Worm (Caenorhabditis elegans) whole organism, L4 larva: ENCODE results near the gene ttr-53.
A peak's percentile ranks its signal among the peaks of the same experiment; 100 is the strongest.

Experiments
- F49E8.2 ChIP-seq: sonication (generic microtip); optimal IDR thresholded peaks from 2 replicates; lab custom pipeline; 2016; ENCODE audit warnings: missing compliant biosample characterization, mild to moderate bottlenecking, missing genetic modification characterization, borderline replicate concordance
- T20F7.1 ChIP-seq: fragments of 200-800 bp; sonication (Bioruptor generic); optimal IDR thresholded peaks from 2 replicates; lab custom pipeline; 2018; ENCODE audit warnings: mild to moderate bottlenecking, missing genetic modification characterization, missing compliant biosample characterization
- ZK337.2 ChIP-seq: fragments of 200-800 bp; sonication (Bioruptor generic); IDR thresholded peaks from 2 replicates; pipeline ENCODE4 v1.3.6; 2022; ENCODE audit warnings: missing genetic modification reagents, missing genetic modification characterization, missing compliant biosample characterization
- ZK546.5 ChIP-seq, 2 experiments: sonication (generic microtip); optimal IDR thresholded peaks; 2 replicates each; lab custom pipeline; 2017; ENCODE audit warnings: missing biosample characterization in 2 of 2, missing genetic modification characterization in 2 of 2
- aha-1 ChIP-seq: fragments of 150-350 bp; peaks from one replicate; lab custom pipeline; 2014; ENCODE audit warnings: missing biosample characterization, missing genetic modification characterization
- ama-1 ChIP-seq: fragments of 150-350 bp; optimal IDR thresholded peaks from 2 replicates; lab custom pipeline; 2014; ENCODE audit warnings: inconsistent platforms, mixed read lengths
- attf-4 ChIP-seq: sonication (generic microtip); optimal IDR thresholded peaks from 3 replicates; lab custom pipeline; 2017; ENCODE audit warnings: missing biosample characterization, missing genetic modification characterization
- ceh-20 ChIP-seq: fragments of 200-800 bp; sonication (Bioruptor generic); IDR thresholded peaks from 2 replicates; pipeline ENCODE4 v1.3.6; 2022; ENCODE audit warnings: missing genetic modification reagents, missing genetic modification characterization, missing compliant biosample characterization
- ceh-44 ChIP-seq: fragments of 200-800 bp; sonication (Bioruptor generic); IDR thresholded peaks from 2 replicates; pipeline ENCODE4 v1.3.6; 2022; ENCODE audit warnings: missing genetic modification reagents, missing genetic modification characterization, missing compliant biosample characterization
- ces-1 ChIP-seq: fragments of 150-350 bp; sonication (generic microtip); optimal IDR thresholded peaks from 4 replicates; lab custom pipeline; 2014; ENCODE audit warnings: missing biosample characterization, missing genetic modification reagents, missing genetic modification characterization
- daf-16 ChIP-seq, 3 experiments: sonication (generic microtip); optimal IDR thresholded peaks; 2 replicates each; lab custom pipeline; 2016 to 2017; ENCODE audit warnings: missing genetic modification characterization in 3 of 3, missing genetic modification reagents in 3 of 3, mild to moderate bottlenecking in 2 of 3, missing compliant biosample characterization in 2 of 3, missing biosample characterization in 1 of 3, moderate library complexity in 1 of 3
- daf-19 ChIP-seq: fragments of 200-800 bp; sonication (Bioruptor generic); conservative IDR thresholded peaks from 2 replicates; pipeline ENCODE4 v1.3.6; 2022; ENCODE audit warnings: missing genetic modification characterization, missing compliant biosample characterization
- daf-8 ChIP-seq: fragments of 200-800 bp; sonication (Bioruptor generic); IDR thresholded peaks from 2 replicates; pipeline ENCODE4 v1.3.6; 2022; ENCODE audit warnings: missing genetic modification characterization, missing compliant biosample characterization
- dmd-6 ChIP-seq: fragments of 200-800 bp; sonication (Bioruptor generic); IDR thresholded peaks from 2 replicates; pipeline ENCODE4 v1.3.6; 2022; ENCODE audit warnings: missing genetic modification reagents, missing genetic modification characterization, missing compliant biosample characterization
- dmd-8 ChIP-seq: fragments of 200-800 bp; sonication (Bioruptor generic); IDR thresholded peaks from 2 replicates; pipeline ENCODE4 v1.3.6; 2022; ENCODE audit warnings: missing genetic modification characterization, missing compliant biosample characterization
- duxl-1 ChIP-seq: sonication (generic microtip); optimal IDR thresholded peaks from 2 replicates; lab custom pipeline; 2016; ENCODE audit warnings: mild to moderate bottlenecking, missing genetic modification characterization, moderate library complexity, missing compliant biosample characterization; ENCODE audit not compliant: poor library complexity
- egl-43 ChIP-seq: fragments of 200-800 bp; sonication (Bioruptor generic); IDR thresholded peaks from 2 replicates; pipeline ENCODE4 v1.3.6; 2022; ENCODE audit warnings: missing genetic modification reagents, missing genetic modification characterization, missing compliant biosample characterization
- fkh-10 ChIP-seq: fragments of 150-350 bp; optimal IDR thresholded peaks from 2 replicates; lab custom pipeline; 2014; ENCODE audit warnings: missing biosample characterization, missing genetic modification reagents, missing genetic modification characterization
- fos-1 ChIP-seq: fragments of 150-350 bp; optimal IDR thresholded peaks from 2 replicates; lab custom pipeline; 2014; ENCODE audit warnings: missing biosample characterization, missing genetic modification characterization
- hif-1 ChIP-seq, 2 experiments: sonication (generic microtip); optimal IDR thresholded peaks; 2 replicates each; lab custom pipeline; 2016 to 2017; ENCODE audit warnings: missing compliant biosample characterization in 2 of 2, missing genetic modification characterization in 2 of 2, missing genetic modification reagents in 2 of 2, missing genotype in 2 of 2, mild to moderate bottlenecking in 1 of 2
- hlh-11 ChIP-seq: fragments of 200-800 bp; sonication (Bioruptor generic); optimal IDR thresholded peaks from 2 replicates; lab custom pipeline; 2018; ENCODE audit warnings: mild to moderate bottlenecking, missing genetic modification characterization, missing compliant biosample characterization
- hlh-30 ChIP-seq: sonication (generic microtip); optimal IDR thresholded peaks from 2 replicates; lab custom pipeline; 2017; ENCODE audit warnings: antibody characterized with exemption, mild to moderate bottlenecking, missing genetic modification characterization, missing compliant biosample characterization; ENCODE audit not compliant: insufficient read depth
- lin-13 ChIP-seq: fragments of 150-350 bp; optimal IDR thresholded peaks from 2 replicates; lab custom pipeline; 2014; ENCODE audit warnings: missing biosample characterization, missing genetic modification reagents, missing genetic modification characterization
- lin-38 ChIP-seq: fragments of 200-800 bp; sonication (Bioruptor generic); IDR thresholded peaks from 2 replicates; pipeline ENCODE4 v1.3.6; 2022; ENCODE audit warnings: missing genetic modification reagents, missing genetic modification characterization, missing compliant biosample characterization
- lsy-2 ChIP-seq, 2 experiments: fragments of 150-350 bp in 1 of 2; sonication (generic microtip) in 1 of 2; optimal IDR thresholded peaks; 2 replicates each; lab custom pipeline; 2014 to 2017; ENCODE audit warnings: missing biosample characterization in 2 of 2, missing genetic modification characterization in 2 of 2
- madf-9 ChIP-seq: fragments of 200-800 bp; sonication (Bioruptor generic); conservative IDR thresholded peaks from 2 replicates; pipeline ENCODE4 v1.3.6; 2022; ENCODE audit warnings: missing genetic modification reagents, missing genetic modification characterization, missing compliant biosample characterization
- mdt-29 ChIP-seq: fragments of 200-800 bp; sonication (Bioruptor generic); IDR thresholded peaks from 2 replicates; pipeline ENCODE4 v1.3.6; 2022; ENCODE audit warnings: missing genetic modification reagents, missing genetic modification characterization, missing compliant biosample characterization
- mep-1 ChIP-seq: fragments of 150-350 bp; sonication (generic microtip); optimal IDR thresholded peaks from 3 replicates; lab custom pipeline; 2014; ENCODE audit warnings: missing biosample characterization, missing genetic modification characterization
- mxl-2 ChIP-seq: fragments of 200-800 bp; sonication (Bioruptor generic); conservative IDR thresholded peaks from 2 replicates; pipeline ENCODE4 v1.3.6; 2022; ENCODE audit warnings: missing genetic modification reagents, missing genetic modification characterization, missing compliant biosample characterization
- nhr-10 ChIP-seq: fragments of 150-350 bp; optimal IDR thresholded peaks from 2 replicates; lab custom pipeline; 2014; ENCODE audit warnings: missing biosample characterization, missing genetic modification characterization
- nhr-76 ChIP-seq: fragments of 150-350 bp; optimal IDR thresholded peaks from 2 replicates; lab custom pipeline; 2014; ENCODE audit warnings: missing biosample characterization, missing genetic modification characterization
- pha-4 ChIP-seq, 2 experiments: fragments of 150-350 bp in 1 of 2; fragments of 200-800 bp in 1 of 2; sonication (Bioruptor generic) in 1 of 2; IDR thresholded peaks in 1 of 2; optimal IDR thresholded peaks in 1 of 2; 2 replicates each; pipeline versions ENCODE4 v1.3.6 to Lab custom; 2014 to 2022; ENCODE audit warnings: missing genetic modification characterization in 2 of 2, missing genetic modification reagents in 2 of 2, missing biosample characterization in 1 of 2, missing compliant biosample characterization in 1 of 2
- sdz-12 ChIP-seq: fragments of 200-800 bp; sonication (Bioruptor generic); optimal IDR thresholded peaks from 2 replicates; lab custom pipeline; 2018; ENCODE audit warnings: mild to moderate bottlenecking, missing genetic modification characterization, missing compliant biosample characterization
- snpc-1.2 ChIP-seq: fragments of 200-800 bp; sonication (Bioruptor generic); IDR thresholded peaks from 2 replicates; pipeline ENCODE4 v1.3.6; 2022; ENCODE audit warnings: missing genetic modification reagents, missing genetic modification characterization, missing compliant biosample characterization
- tra-1 ChIP-seq: fragments of 200-800 bp; sonication (Bioruptor generic); IDR thresholded peaks from 2 replicates; pipeline ENCODE4 v1.3.6; 2022; ENCODE audit warnings: missing genetic modification reagents, missing genetic modification characterization, missing compliant biosample characterization
- vab-7 ChIP-seq: fragments of 200-800 bp; sonication (Bioruptor generic); IDR thresholded peaks from 2 replicates; pipeline ENCODE4 v1.3.6; 2022; ENCODE audit warnings: missing genetic modification reagents, missing genetic modification characterization, missing compliant biosample characterization
- zag-1 ChIP-seq: fragments of 150-350 bp; optimal IDR thresholded peaks from 2 replicates; lab custom pipeline; 2014; ENCODE audit warnings: missing biosample characterization, missing genetic modification characterization
- ztf-11 ChIP-seq: fragments of 150-350 bp; optimal IDR thresholded peaks from 2 replicates; lab custom pipeline; 2014; ENCODE audit warnings: missing biosample characterization, missing genetic modification characterization
- ztf-7 ChIP-seq: fragments of 150-350 bp; optimal IDR thresholded peaks from 2 replicates; lab custom pipeline; 2014; ENCODE audit warnings: missing biosample characterization, missing genetic modification characterization

Gene ttr-53

ce11 chrIV:10157034-10157433 lies 804 bp upstream of the ttr-53 start:
- TF ChIP-seq mdt-29 (GFP tag; lab: Robert Waterston, UW) (no peak), snpc-1.2 (peak; percentile 63; the same call in 1 of the 2 replicates)

- no peak for TF ChIP-seq ZK546.5 (tag; optimal IDR thresholded peaks at IDR 0.05; lab: Kevin White, UChicago)
- 0 out of 2 replicates have a peak, but pooled peaks have one; percentile 13 for TF ChIP-seq daf-19 (GFP tag; lab: Robert Waterston, UW)
- no peak for TF ChIP-seq attf-4
Measured at ce11 chrIV:10161706-10162105, 3.9 kb downstream of the ttr-53 start, which contains the start of gene pps-1. Gene pps-1 (plus strand): TSS chrIV:10162006.

ce11 chrIV:10164086-10164485 lies 6.2 kb downstream of the ttr-53 start:
- TF ChIP-seq lin-38, result peak; percentile 28; the same call in 1 of the 2 replicates
- TF ChIP-seq dmd-6 (GFP tag; lab: Robert Waterston, UW), result no peak

ce11 chrIV:10170808-10171207 lies 13.0 kb downstream of the ttr-53 start:
- TF ChIP-seq lin-13 (GFP tag; lab: Kevin White, UChicago), result no peak
- TF ChIP-seq fkh-10 (GFP tag; lab: Kevin White, UChicago), result peak; percentile 79
- peak; percentile 20 for TF ChIP-seq aha-1 (tag; lab: Kevin White, UChicago)
- peak; percentile 92 for TF ChIP-seq ces-1 (GFP tag; lab: Kevin White, UChicago)
- no peak for TF ChIP-seq hlh-11 (tag; lab: Kevin White, UChicago)
- no peak for TF ChIP-seq daf-8 (GFP tag; lab: Robert Waterston, UW)
- TF ChIP-seq, all 104 proteins: peak for 3

ce11 chrIV:10174328-10174727 lies 16.5 kb downstream of the ttr-53 start, which contains the start of gene pxf-1:
Gene pxf-1 (minus strand): TSS chrIV:10174341.
- TF ChIP-seq pha-4 (GFP tag; IDR thresholded peaks at IDR 0.05; lab: Robert Waterston, UW), result no peak
- no peak for TF ChIP-seq pha-4 (tag; optimal IDR thresholded peaks at IDR 0.05; lab: Kevin White, UChicago)
- TF ChIP-seq duxl-1, result no peak
- no peak for TF ChIP-seq daf-8 (GFP tag; lab: Robert Waterston, UW)
- TF ChIP-seq lin-38, result no peak
- no peak for TF ChIP-seq ceh-44 (GFP tag; lab: Robert Waterston, UW)
- no peak for TF ChIP-seq lsy-2 (tag; optimal IDR thresholded peaks at IDR 0.05; lab: Kevin White, UChicago)
- TF ChIP-seq ZK337.2 (GFP tag; lab: Robert Waterston, UW), result no peak

ce11 chrIV:10174932-10175732 lies 17.3 kb downstream of the ttr-53 start:
- no peak for TF ChIP-seq ces-1 (GFP tag; lab: Kevin White, UChicago)
- TF ChIP-seq ztf-7 (tag; lab: Kevin White, UChicago), result no peak
- 0 out of 2 replicates have a peak, but pooled peaks have one; percentile 31 for TF ChIP-seq mxl-2
- TF ChIP-seq zag-1 (tag; lab: Kevin White, UChicago), result no peak
- no peak for TF ChIP-seq mdt-29 (GFP tag; lab: Robert Waterston, UW)
- no peak for TF ChIP-seq hif-1 (tag; optimal IDR thresholded peaks at IDR 0.05; lab: Kevin White, UChicago)
- TF ChIP-seq nhr-10 (tag; lab: Kevin White, UChicago), result no peak
- no peak for TF ChIP-seq vab-7 (GFP tag; lab: Robert Waterston, UW)
- peak in 1 of 2 experiments; percentile 92 for TF ChIP-seq daf-16 (GFP tag; optimal IDR thresholded peaks at IDR 0.05; lab: Kevin White, UChicago)
- peak; percentile 40 for TF ChIP-seq daf-16 (tag; optimal IDR thresholded peaks at IDR 0.05; lab: Kevin White, UChicago)
- TF ChIP-seq F49E8.2 (tag; lab: Kevin White, UChicago), result no peak
- TF ChIP-seq egl-43, result peak; percentile 16; the same call in 1 of the 2 replicates
- no peak for TF ChIP-seq tra-1
- no peak for TF ChIP-seq T20F7.1 (GFP tag; lab: Kevin White, UChicago)
- TF ChIP-seq ztf-11, result no peak
- no peak for TF ChIP-seq hlh-30 (tag; lab: Kevin White, UChicago)
- TF ChIP-seq mep-1 (tag; lab: Kevin White, UChicago), result no peak
- TF ChIP-seq nhr-76 (tag; lab: Kevin White, UChicago), result no peak
- TF ChIP-seq ceh-20 (GFP tag; lab: Robert Waterston, UW), result no peak
- no peak for TF ChIP-seq ZK337.2 (GFP tag; lab: Robert Waterston, UW)
- TF ChIP-seq dmd-8 (GFP tag; lab: Robert Waterston, UW), result no peak
- no peak for TF ChIP-seq madf-9
- no peak for TF ChIP-seq fos-1
- TF ChIP-seq sdz-12 (GFP tag; lab: Kevin White, UChicago), result no peak
- no peak for TF ChIP-seq ama-1 (lab: Kevin White, UChicago)
